Worm (Caenorhabditis elegans): ENCODE results near the gene psf-1.

The psf-1 gene

DNA sequence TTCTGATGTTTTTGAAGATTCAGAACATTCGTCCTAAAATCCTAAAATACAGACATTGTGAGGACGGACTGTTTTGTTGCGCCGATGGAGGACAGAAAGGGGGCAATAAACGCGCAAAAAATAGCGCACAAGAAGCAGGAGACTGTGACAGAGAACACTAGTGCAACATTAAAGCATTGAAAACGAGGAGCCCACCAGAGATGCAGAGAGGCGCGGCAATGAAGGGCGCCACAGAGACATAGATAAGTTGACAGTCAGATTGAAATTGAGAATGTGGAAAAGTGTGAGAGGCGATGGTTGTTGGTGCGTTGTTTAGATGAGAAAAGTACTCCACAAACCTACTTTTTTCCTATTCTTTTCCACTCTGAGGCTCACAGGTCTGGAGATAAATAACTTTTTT, 6.5 kb downstream of the psf-1 start, which contains the start of gene aakg-5 (continued):
- TF ChIP-seq lin-54 (GFP tag; optimal IDR thresholded peaks at IDR 0.05) (peak; percentile 16), akir-1 (GFP tag; optimal IDR thresholded peaks at IDR 0.05) (no peak), madf-6 (GFP tag; IDR thresholded peaks at IDR 0.05) (no peak), dox-1 (GFP tag; IDR thresholded peaks at IDR 0.05) (peak; percentile 70), lin-40 (tag; optimal IDR thresholded peaks at IDR 0.05) (peak; percentile 77), lin-26 (GFP tag; IDR thresholded peaks at IDR 0.05) (no peak), ceh-40 (GFP tag; IDR thresholded peaks at IDR 0.05) (no peak), tlf-1 (GFP tag; optimal IDR thresholded peaks at IDR 0.05) (no peak), tbp1 (GFP tag; optimal IDR thresholded peaks at IDR 0.05) (peak; percentile 35), athp-1 (tag; optimal IDR thresholded peaks at IDR 0.05) (no peak), mcd-1 (GFP tag; IDR thresholded peaks at IDR 0.05) (no peak), attf-3 (GFP tag; conservative IDR thresholded peaks at IDR 0.05) (peak; percentile 28; the same call in 1 of the 2 replicates), ceh-79 (tag; optimal IDR thresholded peaks at IDR 0.05) (no peak), nhr-27 (tag; optimal IDR thresholded peaks at IDR 0.05) (no peak), ceh-91 (GFP tag; IDR thresholded peaks at IDR 0.05) (no peak), Y67H2A.10 (GFP tag; conservative IDR thresholded peaks at IDR 0.05) (no peak), ztf-6 (GFP tag; IDR thresholded peaks at IDR 0.05) (no peak), sptf-2 (GFP tag; optimal IDR thresholded peaks at IDR 0.05) (no peak), hmg-1.2 (GFP tag; IDR thresholded peaks at IDR 0.05) (peak; percentile 91), nhr-120 (GFP tag; IDR thresholded peaks at IDR 0.05) (no peak), snpc-1.1 (tag; optimal IDR thresholded peaks at IDR 0.05; ENCODE audit: insufficient read depth) (no peak), Y53F4B.3 (GFP tag; IDR thresholded peaks at IDR 0.05) (no peak), lsy-27 (tag; optimal IDR thresholded peaks at IDR 0.05; ENCODE audit: borderline replicate concordance, insufficient read depth) (no peak), hrde-1 (tag; optimal IDR thresholded peaks at IDR 0.05; ENCODE audit: borderline replicate concordance) (no peak), rpc-1 (optimal IDR thresholded peaks at IDR 0.05) (no peak), rpc-1 (tag; optimal IDR thresholded peaks at IDR 0.05) (no peak), C06A6.2 (GFP tag; conservative IDR thresholded peaks at IDR 0.05) (no peak), C17E4.6 (GFP tag; IDR thresholded peaks at IDR 0.05) (no peak), him-1 (tag; optimal IDR thresholded peaks at IDR 0.05) (no peak), F10E7.11 (tag; optimal IDR thresholded peaks at IDR 0.05) (no peak), tbx-9 (tag; optimal IDR thresholded peaks at IDR 0.05; ENCODE audit: borderline replicate concordance) (no peak), dpl-1 (GFP tag; optimal IDR thresholded peaks at IDR 0.05) (no peak), rcor-1 (GFP tag; IDR thresholded peaks at IDR 0.05) (no peak), hlh-12 (tag; optimal IDR thresholded peaks at IDR 0.05) (no peak), let-526 (GFP tag; IDR thresholded peaks at IDR 0.05) (no peak), ceh-27 (GFP tag; optimal IDR thresholded peaks at IDR 0.05) (peak; percentile 29), F39B2.1 (GFP tag; IDR thresholded peaks at IDR 0.05) (no peak), dpff-1 (tag; optimal IDR thresholded peaks at IDR 0.05) (no peak), nhr-179 (tag; optimal IDR thresholded peaks at IDR 0.05) (no peak), nhr-90 (tag; optimal IDR thresholded peaks at IDR 0.05) (no peak), F49E8.2 (tag; optimal IDR thresholded peaks at IDR 0.05; ENCODE audit: insufficient read depth) (no peak), sdz-38 (tag; optimal IDR thresholded peaks at IDR 0.05) (no peak), ztf-26 (tag; optimal IDR thresholded peaks at IDR 0.05) (no peak), lag-1 (GFP tag; IDR thresholded peaks at IDR 0.05) (no peak), K11D2.4 (GFP tag; IDR thresholded peaks at IDR 0.05) (no peak), pha-4 (tag; optimal IDR thresholded peaks at IDR 0.05) (peak; percentile 78), lin-35 (GFP tag; optimal IDR thresholded peaks at IDR 0.05) (peak in 1 of 3 experiments; percentile 32), egl-44 (GFP tag; IDR thresholded peaks at IDR 0.05) (no peak), zfh-2 (GFP tag; conservative IDR thresholded peaks at IDR 0.05) (no peak)
